Worm (Caenorhabditis elegans): Measurements from ENCODE around the gene cpg-20.

cpg-20 gene

ce11 chrIV:6032413-6032812 is 43.6 kb downstream of the cpg-20 start:
- TF ChIP-seq flt-1 (GFP tag; IDR thresholded peaks at IDR 0.05): no peak
- TF ChIP-seq med-1 (GFP tag; optimal IDR thresholded peaks at IDR 0.05; ENCODE audit: insufficient read depth): no peak
- no peak for TF ChIP-seq ztf-23 (GFP tag; IDR thresholded peaks at IDR 0.05)
- TF ChIP-seq cog-1 (tag; optimal IDR thresholded peaks at IDR 0.05): no peak

All from whole organism, midembryonic.